Fruit fly (Drosophila melanogaster) whole organism, embryonic: ENCODE results near the gene Hsp83.

ENCODE experiments used
- ATbp ChIP-seq: fragments of 200-800 bp; sonication (Bioruptor generic); optimal IDR thresholded peaks from 2 replicates; lab custom pipeline; 2017; ENCODE audit warnings: missing biosample characterization, mild to moderate bottlenecking, missing genetic modification characterization, missing genetic modification reagents
- Atf6 ChIP-seq: fragments of 200-800 bp; sonication (Bioruptor generic); IDR thresholded peaks from 2 replicates; pipeline ENCODE4 v1.3.6; 2022; ENCODE audit warnings: missing biosample characterization, missing genetic modification characterization
- CG10543 ChIP-seq: fragments of 200-800 bp; sonication (Bioruptor generic); optimal IDR thresholded peaks from 3 replicates; lab custom pipeline; 2017; ENCODE audit warnings: missing biosample characterization, mild to moderate bottlenecking, missing genetic modification characterization, moderate library complexity
- CG11504 ChIP-seq: fragments of 200-800 bp; sonication (Bioruptor generic); optimal IDR thresholded peaks from 3 replicates; lab custom pipeline; 2019; ENCODE audit warnings: missing biosample characterization, mild to moderate bottlenecking, missing genetic modification characterization, moderate library complexity
- CG12219 ChIP-seq: fragments of 200-800 bp; sonication (Bioruptor generic); optimal IDR thresholded peaks from 3 replicates; lab custom pipeline; 2018; ENCODE audit warnings: missing biosample characterization, mild to moderate bottlenecking, missing genetic modification characterization
- CG17359 ChIP-seq: fragments of 200-800 bp; sonication (Bioruptor generic); optimal IDR thresholded peaks from 3 replicates; lab custom pipeline; 2018; ENCODE audit warnings: missing biosample characterization, mild to moderate bottlenecking, missing genetic modification characterization, moderate library complexity
- CG17802 ChIP-seq: fragments of 200-800 bp; sonication (Bioruptor generic); optimal IDR thresholded peaks from 2 replicates; lab custom pipeline; 2018; ENCODE audit warnings: missing biosample characterization, mild to moderate bottlenecking, missing genetic modification characterization, moderate library complexity
- CG1832 ChIP-seq: fragments of 200-800 bp; sonication (Bioruptor generic); optimal IDR thresholded peaks from 2 replicates; lab custom pipeline; 2017; ENCODE audit warnings: missing biosample characterization, mild to moderate bottlenecking, missing genetic modification characterization, inconsistent platforms
- CG31388 ChIP-seq: fragments of 200-800 bp; sonication (Bioruptor generic); optimal IDR thresholded peaks from 2 replicates; lab custom pipeline; 2016; ENCODE audit warnings: missing biosample characterization, missing genetic modification characterization
- CG3163 ChIP-seq: fragments of 200-800 bp; sonication (Bioruptor generic); optimal IDR thresholded peaks from 3 replicates; lab custom pipeline; 2016; ENCODE audit warnings: missing biosample characterization, missing genetic modification characterization
- CG34224 ChIP-seq: fragments of 200-800 bp; sonication (Bioruptor generic); IDR thresholded peaks from 3 replicates; pipeline ENCODE4 v1.3.6; 2022; ENCODE audit warnings: missing biosample characterization, missing genetic modification characterization; ENCODE audit not compliant: partially characterized antibody
- CG4328 ChIP-seq: fragments of 200-800 bp; sonication (Bioruptor generic); optimal IDR thresholded peaks from 3 replicates; lab custom pipeline; 2017; ENCODE audit warnings: missing biosample characterization, missing genetic modification reagents, missing genetic modification characterization
- CG43689 ChIP-seq: fragments of 200-800 bp; sonication (Bioruptor generic); IDR thresholded peaks from 2 replicates; pipeline ENCODE4 v1.3.6; 2022; ENCODE audit warnings: missing biosample characterization, missing genetic modification characterization
- CG4617 ChIP-seq: fragments of 200-800 bp; sonication (Bioruptor generic); optimal IDR thresholded peaks from 3 replicates; lab custom pipeline; 2016; ENCODE audit warnings: missing biosample characterization, missing genetic modification characterization, borderline replicate concordance
- CG4854 ChIP-seq: fragments of 200-800 bp; sonication (Bioruptor generic); optimal IDR thresholded peaks from 2 replicates; lab custom pipeline; 2016; ENCODE audit warnings: missing biosample characterization, missing genetic modification characterization, inconsistent platforms
- CG6272 ChIP-seq: fragments of 200-800 bp; sonication (Bioruptor generic); IDR thresholded peaks from 2 replicates; pipeline ENCODE4 v1.3.6; 2022; ENCODE audit warnings: missing biosample characterization, missing genetic modification characterization
- CG6765 ChIP-seq: fragments of 200-800 bp; sonication (Bioruptor generic); optimal IDR thresholded peaks from 3 replicates; lab custom pipeline; 2017; ENCODE audit warnings: missing biosample characterization, mild to moderate bottlenecking, missing genetic modification characterization
- CG6813 ChIP-seq: fragments of 200-800 bp; sonication (Bioruptor generic); optimal IDR thresholded peaks from 2 replicates; lab custom pipeline; 2017; ENCODE audit warnings: missing biosample characterization, missing genetic modification characterization, mild to moderate bottlenecking, moderate library complexity, missing genetic modification reagents
- CG9817 ChIP-seq: fragments of 200-800 bp; sonication (Bioruptor generic); optimal IDR thresholded peaks from 2 replicates; lab custom pipeline; 2018; ENCODE audit warnings: missing biosample characterization, mild to moderate bottlenecking, missing genetic modification characterization, moderate library complexity
- Chrac-16 ChIP-seq: fragments of 200-800 bp; sonication (Bioruptor generic); optimal IDR thresholded peaks from 3 replicates; lab custom pipeline; 2016; ENCODE audit warnings: missing biosample characterization, missing genetic modification characterization
- Eip74EF ChIP-seq, 2 experiments: fragments of 200-800 bp in 1 of 2; fragments of >200 bp in 1 of 2; sonication (Bioruptor generic) in 1 of 2; optimal IDR thresholded peaks; 2 replicates each; lab custom pipeline; 2017 to 2019; ENCODE audit warnings: missing biosample characterization in 2 of 2, missing genetic modification characterization in 2 of 2, mild to moderate bottlenecking in 1 of 2, moderate library complexity in 1 of 2
- PHDP ChIP-seq: fragments of 200-800 bp; sonication (Bioruptor generic); optimal IDR thresholded peaks from 3 replicates; lab custom pipeline; 2018; ENCODE audit warnings: missing biosample characterization, mild to moderate bottlenecking, missing genetic modification characterization, moderate library complexity
- Ravus ChIP-seq: fragments of 200-800 bp; sonication (Bioruptor generic); IDR thresholded peaks from 2 replicates; pipeline ENCODE4 v1.3.6; 2022; ENCODE audit warnings: missing biosample characterization, missing genetic modification characterization
- Sox102F ChIP-seq: fragments of 200-800 bp; sonication (Bioruptor generic); optimal IDR thresholded peaks from 2 replicates; lab custom pipeline; 2018; ENCODE audit warnings: missing biosample characterization, mild to moderate bottlenecking, missing genetic modification characterization, moderate library complexity
- Trl ChIP-seq, 3 experiments: fragments of >200 bp in 2 of 3; fragments of 200-800 bp in 1 of 3; sonication (Bioruptor generic) in 1 of 3; optimal IDR thresholded peaks; 2 replicates in 1 of 3; 3 replicates in 2 of 3; lab custom pipeline; 2016 to 2017; ENCODE audit warnings: missing biosample characterization in 1 of 3, missing genetic modification characterization in 1 of 3
- Xrp1 ChIP-seq: fragments of 200-800 bp; sonication (Bioruptor generic); IDR thresholded peaks from 2 replicates; pipeline ENCODE4 v1.3.6; 2022; ENCODE audit warnings: missing biosample characterization, missing genetic modification characterization
- ato ChIP-seq: fragments of 200-800 bp; sonication (Bioruptor generic); IDR thresholded peaks from 2 replicates; pipeline ENCODE4 v1.3.6; 2022; ENCODE audit warnings: missing biosample characterization, missing genetic modification characterization; ENCODE audit not compliant: partially characterized antibody
- bab2 ChIP-seq: fragments of 200-800 bp; sonication (Bioruptor generic); optimal IDR thresholded peaks from 2 replicates; lab custom pipeline; 2016; ENCODE audit warnings: missing biosample characterization, missing genetic modification characterization
- dan ChIP-seq: fragments of 200-800 bp; sonication (Bioruptor generic); IDR thresholded peaks from 2 replicates; pipeline ENCODE4 v1.3.6; 2022; ENCODE audit warnings: missing biosample characterization, missing genetic modification characterization
- fd102C ChIP-seq: fragments of 200-800 bp; sonication (Bioruptor generic); optimal IDR thresholded peaks from 2 replicates; lab custom pipeline; 2018; ENCODE audit warnings: missing biosample characterization, mild to moderate bottlenecking, missing genetic modification characterization, moderate library complexity
- gfzf ChIP-seq: fragments of 200-800 bp; sonication (Bioruptor generic); optimal IDR thresholded peaks from 2 replicates; lab custom pipeline; 2016; ENCODE audit warnings: missing biosample characterization, mild to moderate bottlenecking, missing genetic modification characterization, moderate library complexity
- her ChIP-seq: fragments of 200-800 bp; sonication (Bioruptor generic); optimal IDR thresholded peaks from 2 replicates; lab custom pipeline; 2016; ENCODE audit warnings: missing biosample characterization, missing genetic modification characterization
- hkb ChIP-seq, 2 experiments: fragments of 200-800 bp in 1 of 2; fragments of >200 bp in 1 of 2; sonication (Bioruptor generic) in 1 of 2; IDR thresholded peaks in 1 of 2; optimal IDR thresholded peaks in 1 of 2; 2 replicates each; pipeline versions ENCODE4 v1.3.6 to Lab custom; 2017 to 2022; ENCODE audit warnings: missing biosample characterization in 1 of 2, missing genetic modification characterization in 1 of 2
- kni ChIP-seq: fragments of 200-800 bp; sonication (Bioruptor generic); optimal IDR thresholded peaks from 3 replicates; lab custom pipeline; 2017; ENCODE audit warnings: mild to moderate bottlenecking, missing biosample characterization, missing genetic modification reagents, missing genetic modification characterization
- lbe ChIP-seq: fragments of 200-800 bp; sonication (Bioruptor generic); optimal IDR thresholded peaks from 2 replicates; lab custom pipeline; 2016; ENCODE audit warnings: missing biosample characterization, mild to moderate bottlenecking, missing genetic modification characterization
- nerfin-2 ChIP-seq: fragments of 200-800 bp; sonication (Bioruptor generic); IDR thresholded peaks from 2 replicates; pipeline ENCODE4 v1.3.6; 2022; ENCODE audit warnings: missing biosample characterization, missing genetic modification characterization; ENCODE audit not compliant: partially characterized antibody
- onecut ChIP-seq: fragments of 200-800 bp; sonication (Bioruptor generic); IDR thresholded peaks from 2 replicates; pipeline ENCODE4 v1.3.6; 2022; ENCODE audit warnings: missing biosample characterization, missing genetic modification characterization
- otp ChIP-seq: fragments of 200-800 bp; sonication (Bioruptor generic); IDR thresholded peaks from 3 replicates; pipeline ENCODE4, ENCODE4 v1.3.6; 2022; ENCODE audit warnings: missing biosample characterization, missing genetic modification characterization
- peb ChIP-seq: fragments of 200-800 bp; sonication (Bioruptor generic); IDR thresholded peaks from 2 replicates; pipeline ENCODE4 v1.3.6; 2022; ENCODE audit warnings: missing biosample characterization, missing genetic modification characterization
- phol ChIP-seq: fragments of 200-800 bp; sonication (Bioruptor generic); optimal IDR thresholded peaks from 3 replicates; lab custom pipeline; 2018; ENCODE audit warnings: missing biosample characterization, mild to moderate bottlenecking, missing genetic modification characterization, moderate library complexity
- pnt ChIP-seq: fragments of 200-800 bp; sonication (Bioruptor generic); optimal IDR thresholded peaks from 3 replicates; lab custom pipeline; 2016; ENCODE audit warnings: missing biosample characterization, missing genetic modification characterization
- pzg ChIP-seq: fragments of 200-800 bp; sonication (Bioruptor generic); optimal IDR thresholded peaks from 3 replicates; lab custom pipeline; 2018; ENCODE audit warnings: missing biosample characterization, mild to moderate bottlenecking, missing genetic modification characterization, moderate library complexity
- sd ChIP-seq: fragments of 200-800 bp; sonication (Bioruptor generic); optimal IDR thresholded peaks from 3 replicates; lab custom pipeline; 2018; ENCODE audit warnings: missing biosample characterization, mild to moderate bottlenecking, missing genetic modification characterization, moderate library complexity
- twi ChIP-seq: fragments of 200-800 bp; optimal IDR thresholded peaks from 2 replicates; lab custom pipeline; 2019; ENCODE audit warnings: missing biosample characterization, mild to moderate bottlenecking, missing genetic modification characterization, moderate library complexity
- unc-4 ChIP-seq: fragments of 200-800 bp; sonication (Bioruptor generic); IDR thresholded peaks from 2 replicates; pipeline ENCODE4 v1.3.6; 2022; ENCODE audit warnings: missing biosample characterization, missing genetic modification characterization; ENCODE audit not compliant: partially characterized antibody
- vvl ChIP-seq: fragments of 200-800 bp; sonication (Bioruptor generic); IDR thresholded peaks from 2 replicates; pipeline ENCODE4 v1.3.6; 2022; ENCODE audit warnings: missing biosample characterization, missing genetic modification characterization
- zfh1 ChIP-seq: fragments of 200-800 bp; sonication (Bioruptor generic); IDR thresholded peaks from 3 replicates; pipeline ENCODE4 v1.3.6; 2022; ENCODE audit warnings: missing biosample characterization, missing genetic modification characterization

Hsp83 gene

DNA sequence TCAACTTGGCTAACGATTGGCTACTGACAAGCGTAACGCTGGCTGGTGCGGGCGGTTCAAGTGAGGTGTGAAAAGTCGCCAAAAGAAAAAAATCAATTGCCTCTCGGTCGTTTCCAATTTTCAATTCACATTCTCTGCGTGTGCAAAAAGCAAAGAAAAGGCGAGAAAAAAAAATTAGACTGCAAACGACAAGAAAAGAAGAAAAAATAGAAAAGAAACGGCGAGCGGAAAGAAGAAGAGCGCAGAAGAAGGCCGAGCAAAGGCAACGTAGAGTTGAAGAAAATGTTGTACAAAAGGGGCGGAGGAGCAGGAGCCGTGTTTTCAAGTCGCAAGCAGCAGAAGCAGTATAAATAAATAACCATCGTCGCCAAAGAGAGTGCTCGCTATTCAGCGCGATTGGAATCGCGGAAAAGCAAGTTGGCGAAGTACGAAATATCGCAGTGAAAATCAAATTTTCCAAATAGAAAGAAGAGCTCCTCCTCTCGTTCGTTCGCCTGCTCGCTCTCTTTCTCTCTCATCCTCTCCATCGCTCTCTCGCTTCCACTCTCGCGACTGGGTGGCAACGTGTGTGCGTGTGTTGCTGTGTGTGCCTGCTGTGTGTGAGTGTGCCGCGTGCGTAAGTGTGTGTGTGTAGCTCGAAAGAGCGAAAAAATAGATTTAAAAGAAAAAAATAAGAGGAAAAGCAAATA lies 33.1 kb downstream of the Hsp83 start:
- no peak for TF ChIP-seq Chrac-16 (GFP tag; lab: Kevin White, UChicago)
- no peak for TF ChIP-seq CG17802 (tag; lab: Kevin White, UChicago)
- no peak for TF ChIP-seq phol (tag; lab: Kevin White, UChicago)
- no peak for TF ChIP-seq zfh1
- no peak for TF ChIP-seq otp (GFP tag; lab: Robert Waterston, UW)
- TF ChIP-seq Atf6 (GFP tag; lab: Robert Waterston, UW), result peak; percentile 50; the same call in 1 of the 2 replicates
- no peak for TF ChIP-seq kni (GFP tag; lab: Kevin White, UChicago)
- TF ChIP-seq Eip74EF (GFP tag; optimal IDR thresholded peaks at IDR 0.05; lab: Kevin White, UChicago), result no peak
- TF ChIP-seq peb (GFP tag; lab: Robert Waterston, UW), result no peak
- no peak for TF ChIP-seq pnt
- no peak for TF ChIP-seq CG4617 (GFP tag; lab: Kevin White, UChicago)
- peak; percentile 66 for TF ChIP-seq CG3163 (GFP tag; lab: Kevin White, UChicago)
- no peak for TF ChIP-seq CG6813 (GFP tag; lab: Kevin White, UChicago)
- TF ChIP-seq CG4328 (GFP tag; lab: Kevin White, UChicago), result no peak
- TF ChIP-seq bab2 (GFP tag; lab: Kevin White, UChicago), result no peak
- no peak; the same call in 1 of the 3 replicates for TF ChIP-seq CG34224 (GFP tag; lab: Robert Waterston, UW)
- TF ChIP-seq hkb (optimal IDR thresholded peaks at IDR 0.05; lab: Kevin White, UChicago), result no peak
- TF ChIP-seq hkb (GFP tag; IDR thresholded peaks at IDR 0.05; lab: Robert Waterston, UW), result no peak
- no peak for TF ChIP-seq CG17359 (tag; lab: Kevin White, UChicago)
- no peak for TF ChIP-seq CG9817 (tag; lab: Kevin White, UChicago)
- no peak for TF ChIP-seq sd
- TF ChIP-seq unc-4 (GFP tag; lab: Robert Waterston, UW), result 0 out of 2 replicates have a peak, but pooled peaks have one; percentile 21
- TF ChIP-seq lbe (GFP tag; lab: Kevin White, UChicago), result no peak
- no peak for TF ChIP-seq ato (GFP tag; lab: Robert Waterston, UW)
- TF ChIP-seq ATbp (GFP tag; lab: Kevin White, UChicago), result no peak
- peak; percentile 7 for TF ChIP-seq pzg (GFP tag; lab: Kevin White, UChicago)
- no peak for TF ChIP-seq CG4854 (GFP tag; lab: Kevin White, UChicago)
- TF ChIP-seq onecut (GFP tag; lab: Robert Waterston, UW), result peak; percentile 6; the same call in 1 of the 2 replicates
- TF ChIP-seq CG43689 (GFP tag; lab: Robert Waterston, UW), result no peak
- TF ChIP-seq Sox102F (GFP tag; lab: Kevin White, UChicago), result no peak
- no peak for TF ChIP-seq CG31388 (GFP tag; lab: Kevin White, UChicago)
- TF ChIP-seq Ravus (GFP tag; lab: Robert Waterston, UW), result no peak
- no peak for TF ChIP-seq vvl (GFP tag; lab: Robert Waterston, UW)
- no peak for TF ChIP-seq nerfin-2
- peak; percentile 87 for TF ChIP-seq CG1832 (GFP tag; lab: Kevin White, UChicago)
- no peak for TF ChIP-seq CG11504 (tag; lab: Kevin White, UChicago)
- no peak for TF ChIP-seq CG6765 (GFP tag; lab: Kevin White, UChicago)
- no peak for TF ChIP-seq CG6272
- TF ChIP-seq dan (GFP tag; lab: Robert Waterston, UW), result no peak
- TF ChIP-seq Xrp1 (GFP tag; lab: Robert Waterston, UW), result no peak; the same call in 1 of the 2 replicates
- TF ChIP-seq PHDP (tag; lab: Kevin White, UChicago), result no peak
- peak; percentile 23 for TF ChIP-seq CG10543 (GFP tag; lab: Kevin White, UChicago)
- no peak for TF ChIP-seq her (GFP tag; lab: Kevin White, UChicago)
- no peak for TF ChIP-seq twi
- TF ChIP-seq Trl (optimal IDR thresholded peaks at IDR 0.05; lab: Kevin White, UChicago), result peak; percentile 95 to 99
- TF ChIP-seq Trl (GFP tag; optimal IDR thresholded peaks at IDR 0.05; lab: Kevin White, UChicago), result peak; percentile 67
- TF ChIP-seq gfzf, result no peak
- TF ChIP-seq CG12219 (GFP tag; lab: Kevin White, UChicago), result peak; percentile 57
- no peak for TF ChIP-seq fd102C (GFP tag; lab: Kevin White, UChicago)
